Fruit fly (Drosophila melanogaster): ENCODE data around the gene CG15399.
A peak's percentile ranks its signal among the peaks of the same experiment; 100 is the strongest.

Gene CG15399

dm6 chr2L:2752460-2753411, 18.8 kb downstream of the CG15399 start, which contains the start of gene Pgk (continued):
- peak; percentile 49 for TF ChIP-seq CG18599 (GFP tag; optimal IDR thresholded peaks at IDR 0.05)
- TF ChIP-seq H15 (GFP tag; IDR thresholded peaks at IDR 0.05) = no peak
- no peak for TF ChIP-seq Chrac-16 (GFP tag; optimal IDR thresholded peaks at IDR 0.05)
- peak; percentile 1 for TF ChIP-seq pb (GFP tag; optimal IDR thresholded peaks at IDR 0.05)
- peak; percentile 61 for TF ChIP-seq CG12391 (tag; optimal IDR thresholded peaks at IDR 0.05)
- no peak for TF ChIP-seq otp (GFP tag; IDR thresholded peaks at IDR 0.05)
- peak; percentile 58 for TF ChIP-seq HmgZ (tag; optimal IDR thresholded peaks at IDR 0.05)
- peak; percentile 75 for TF ChIP-seq run (tag; optimal IDR thresholded peaks at IDR 0.05)
- peak; percentile 47 for TF ChIP-seq CG2678 (tag; optimal IDR thresholded peaks at IDR 0.05)
- peak; percentile 25 for TF ChIP-seq CG14710 (tag; optimal IDR thresholded peaks at IDR 0.05)
- TF ChIP-seq chif (GFP tag; optimal IDR thresholded peaks at IDR 0.05) = peak in 1 of 2 experiments; percentile 8
- TF ChIP-seq CG11695 (GFP tag; IDR thresholded peaks at IDR 0.05) = no peak

- TF ChIP-seq CG11398 (GFP tag; optimal IDR thresholded peaks at IDR 0.05) (peak; percentile 88), Hey (tag; optimal IDR thresholded peaks at IDR 0.05) (peak; percentile 59), Meics (GFP tag; optimal IDR thresholded peaks at IDR 0.05) (peak; percentile 94), Drgx (GFP tag; IDR thresholded peaks at IDR 0.05) (no peak), NC2α (GFP tag; optimal IDR thresholded peaks at IDR 0.05) (peak; percentile 73), Sin3A (optimal IDR thresholded peaks at IDR 0.05) (no peak), Bteb2 (GFP tag; optimal IDR thresholded peaks at IDR 0.05) (peak; percentile 86), lola (GFP tag; optimal IDR thresholded peaks at IDR 0.05) (peak in 1 of 3 experiments; percentile 73), cg (GFP tag; optimal IDR thresholded peaks at IDR 0.05) (peak; percentile 53), Hmr (GFP tag; optimal IDR thresholded peaks at IDR 0.05) (peak; percentile 94), da (GFP tag; optimal IDR thresholded peaks at IDR 0.05) (peak; percentile 86), sim (GFP tag; IDR thresholded peaks at IDR 0.05) (no peak), tll (GFP tag; optimal IDR thresholded peaks at IDR 0.05) (no peak), H15 (GFP tag; IDR thresholded peaks at IDR 0.05) (no peak), grau (tag; optimal IDR thresholded peaks at IDR 0.05) (peak; percentile 89), amos (GFP tag; IDR thresholded peaks at IDR 0.05; ENCODE audit: partially characterized antibody) (no peak), CG2120 (GFP tag; optimal IDR thresholded peaks at IDR 0.05) (peak; percentile 94), CG10462 (GFP tag; optimal IDR thresholded peaks at IDR 0.05) (peak; percentile 79), dpn (GFP tag; optimal IDR thresholded peaks at IDR 0.05) (peak; percentile 87 to 91), CG10267 (tag; optimal IDR thresholded peaks at IDR 0.05) (peak; percentile 63), CG6254 (GFP tag; optimal IDR thresholded peaks at IDR 0.05) (peak; percentile 72), corto (GFP tag; optimal IDR thresholded peaks at IDR 0.05) (peak; percentile 83), CG11560 (tag; IDR thresholded peaks at IDR 0.05) (no peak), CG42726 (GFP tag; IDR thresholded peaks at IDR 0.05; ENCODE audit: partially characterized antibody) (no peak), nerfin-2 (GFP tag; IDR thresholded peaks at IDR 0.05; ENCODE audit: partially characterized antibody) (no peak), CG13123 (GFP tag; optimal IDR thresholded peaks at IDR 0.05) (peak; percentile 80), trh (GFP tag; optimal IDR thresholded peaks at IDR 0.05) (peak; percentile 68), CG7745 (tag; optimal IDR thresholded peaks at IDR 0.05) (no peak), sug (tag; optimal IDR thresholded peaks at IDR 0.05) (peak; percentile 78), jing (GFP tag; optimal IDR thresholded peaks at IDR 0.05) (peak; percentile 73), sima (GFP tag; optimal IDR thresholded peaks at IDR 0.05) (peak; percentile 62), bcd (GFP tag; optimal IDR thresholded peaks at IDR 0.05) (peak; percentile 90), gro (GFP tag; optimal IDR thresholded peaks at IDR 0.05) (peak; percentile 89), CG31365 (tag; optimal IDR thresholded peaks at IDR 0.05) (peak; percentile 25), repo (GFP tag; optimal IDR thresholded peaks at IDR 0.05) (peak; percentile 86)
Observed at dm6 chr2L:2751904-2752459, 19.6 kb downstream of the CG15399 start, which contains the start of gene Bacc. Bacc (plus strand) TSS chr2L:2752445.

Data from whole organism, embryonic.